Worm (Caenorhabditis elegans) whole organism, L1 larva: Measurements from ENCODE around the gene golg-2.

Experiments used
- blmp-1 ChIP-seq: fragments of 150-350 bp; optimal IDR thresholded peaks from 2 replicates; lab custom pipeline; 2014; ENCODE audit warnings: missing biosample characterization, missing genetic modification characterization
- dpl-1 ChIP-seq, 3 experiments: fragments of 150-350 bp in 2 of 3; sonication (generic microtip) in 1 of 3; optimal IDR thresholded peaks; 2 replicates each; lab custom pipeline; 2014 to 2017; ENCODE audit warnings: missing biosample characterization in 3 of 3, missing genetic modification characterization in 3 of 3, missing genetic modification reagents in 3 of 3
- fkh-4 ChIP-seq: sonication (generic microtip); optimal IDR thresholded peaks from 2 replicates; lab custom pipeline; 2016; ENCODE audit warnings: missing compliant biosample characterization, missing genetic modification characterization, borderline replicate concordance
- hlh-4 ChIP-seq: sonication (generic microtip); optimal IDR thresholded peaks from 2 replicates; lab custom pipeline; 2016; ENCODE audit warnings: mild to moderate bottlenecking, missing genetic modification characterization, missing compliant biosample characterization
- irx-1 ChIP-seq: sonication (generic microtip); optimal IDR thresholded peaks from 2 replicates; lab custom pipeline; 2016; ENCODE audit warnings: missing genetic modification characterization, missing compliant biosample characterization
- jun-1 ChIP-seq: fragments of 150-350 bp; optimal IDR thresholded peaks from 2 replicates; lab custom pipeline; 2014; ENCODE audit warnings: missing biosample characterization, missing genetic modification reagents, missing genetic modification characterization
- lin-39 ChIP-seq: fragments of 150-350 bp; optimal IDR thresholded peaks from 2 replicates; lab custom pipeline; 2014; ENCODE audit warnings: missing biosample characterization, missing genetic modification reagents, missing genetic modification characterization
- lsy-2 ChIP-seq, 2 experiments: fragments of 150-350 bp; optimal IDR thresholded peaks; 2 replicates each; lab custom pipeline; 2014; ENCODE audit warnings: missing biosample characterization in 2 of 2, missing genetic modification characterization in 2 of 2
- nhr-77 ChIP-seq: fragments of 150-350 bp; optimal IDR thresholded peaks from 2 replicates; lab custom pipeline; 2014; ENCODE audit warnings: missing biosample characterization, missing genetic modification characterization
- swsn-7 ChIP-seq: sonication (generic microtip); optimal IDR thresholded peaks from 2 replicates; lab custom pipeline; 2016; ENCODE audit warnings: missing genetic modification characterization, missing compliant biosample characterization

ce11 chrII:4998657-4999056 lies 41.2 kb downstream of the golg-2 start, which contains the start of gene F59A6.11:
- no peak for TF ChIP-seq blmp-1 (tag; lab: Kevin White, UChicago)
- TF ChIP-seq irx-1 (tag; lab: Kevin White, UChicago) = no peak
- no peak for TF ChIP-seq lsy-2 (tag; optimal IDR thresholded peaks at IDR 0.05; lab: Kevin White, UChicago)
- no peak for TF ChIP-seq hlh-4 (tag; lab: Kevin White, UChicago)
- no peak for TF ChIP-seq nhr-77 (tag; lab: Kevin White, UChicago)
- TF ChIP-seq jun-1 (tag; lab: Kevin White, UChicago) = no peak
- TF ChIP-seq fkh-4 (tag; lab: Kevin White, UChicago) = no peak
- TF ChIP-seq swsn-7 (tag; lab: Kevin White, UChicago) = no peak
- TF ChIP-seq dpl-1 (GFP tag; optimal IDR thresholded peaks at IDR 0.05; lab: Kevin White, UChicago) = no peak
- no peak for TF ChIP-seq lin-39 (tag; lab: Kevin White, UChicago)
